Worm (Caenorhabditis elegans): ENCODE results near the gene gldi-2.

gldi-2 gene

DNA sequence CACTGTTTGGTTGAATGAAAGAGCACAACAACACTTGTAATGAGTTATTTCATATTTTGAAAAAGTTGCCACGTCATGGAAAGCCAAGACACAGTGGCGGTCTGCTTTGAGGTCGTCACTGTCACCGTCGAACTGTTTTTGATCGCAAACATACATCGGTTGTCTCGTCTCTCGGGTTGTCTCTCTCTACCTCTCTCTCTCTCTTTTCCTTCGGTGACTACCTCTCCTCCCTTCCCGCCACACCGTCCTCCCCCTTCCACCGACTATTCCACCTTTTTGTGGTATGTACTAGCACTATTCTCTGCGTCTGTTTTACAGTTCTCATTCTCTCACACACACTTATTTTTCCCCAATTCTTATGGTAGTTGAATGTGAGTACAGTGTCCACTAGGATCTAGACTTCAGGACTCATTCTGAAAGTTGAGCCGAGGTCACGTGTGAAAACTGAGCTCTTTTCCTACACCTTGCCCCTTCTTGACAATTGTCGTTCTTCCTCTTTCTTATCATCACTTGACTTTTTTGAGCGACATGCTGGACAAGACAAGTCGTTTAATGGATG, 50.6 kb downstream of the gldi-2 start (continued):
- TF ChIP-seq nhr-11 (tag; optimal IDR thresholded peaks at IDR 0.05) (no peak), unc-62 (GFP tag; optimal IDR thresholded peaks at IDR 0.05) (no peak), ztf-11 (tag; optimal IDR thresholded peaks at IDR 0.05) (no peak), snpc-4 (tag; optimal IDR thresholded peaks at IDR 0.05) (no peak), lin-11 (tag; optimal IDR thresholded peaks at IDR 0.05) (no peak), ZK546.5 (tag; optimal IDR thresholded peaks at IDR 0.05) (no peak), lin-13 (GFP tag; optimal IDR thresholded peaks at IDR 0.05) (no peak), ama-1 (optimal IDR thresholded peaks at IDR 0.05) (no peak), egl-27 (tag; optimal IDR thresholded peaks at IDR 0.05) (no peak), nhr-25 (tag; optimal IDR thresholded peaks at IDR 0.05) (peak; percentile 55), ceh-82 (tag; optimal IDR thresholded peaks at IDR 0.05) (no peak), crh-2 (tag; optimal IDR thresholded peaks at IDR 0.05) (peak; percentile 75), mab-5 (tag; optimal IDR thresholded peaks at IDR 0.05) (no peak), aly-2 (tag; optimal IDR thresholded peaks at IDR 0.05) (no peak), sem-4 (tag; optimal IDR thresholded peaks at IDR 0.05) (no peak), unc-39 (tag; optimal IDR thresholded peaks at IDR 0.05) (no peak), nhr-21 (tag; optimal IDR thresholded peaks at IDR 0.05) (no peak), alr-1 (tag; optimal IDR thresholded peaks at IDR 0.05) (no peak), lsy-2 (tag; optimal IDR thresholded peaks at IDR 0.05) (peak in 1 of 2 experiments; percentile 9), F13H6.1 (tag; optimal IDR thresholded peaks at IDR 0.05) (peak; percentile 62), nhr-10 (tag; optimal IDR thresholded peaks at IDR 0.05) (no peak), mbf-1 (tag; optimal IDR thresholded peaks at IDR 0.05) (no peak), elt-3 (tag; optimal IDR thresholded peaks at IDR 0.05) (no peak)

DNA sequence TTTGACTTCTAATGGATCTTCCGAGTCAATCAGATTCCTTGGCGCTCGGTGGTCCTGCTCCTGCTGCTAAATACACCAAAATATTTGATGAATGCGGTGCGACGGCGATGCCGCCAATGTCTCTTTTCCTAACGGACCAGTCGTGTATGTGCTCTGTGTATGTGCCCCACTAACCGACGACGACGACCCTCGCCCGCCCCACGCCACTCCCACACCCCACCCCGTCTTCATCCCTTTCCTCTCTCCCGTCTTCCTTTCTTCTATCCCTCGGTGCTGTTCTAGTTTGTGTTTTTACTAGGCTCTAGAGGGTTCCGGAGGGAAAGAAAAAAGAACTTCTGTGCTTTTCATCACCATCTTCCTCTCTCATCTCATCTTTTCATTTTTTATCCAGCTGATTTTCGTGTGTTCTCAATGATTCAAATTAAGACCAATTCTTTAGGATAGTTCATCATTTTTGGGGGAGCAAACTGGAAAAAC, 51.4 kb downstream of the gldi-2 start, which contains the start of gene egl-27:
Gene egl-27, plus strand, starts transcription at position 427 of the 477 bp plus-strand sequence.
- TF ChIP-seq Y55F3AM.14 (GFP tag; optimal IDR thresholded peaks at IDR 0.05) (no peak), nhr-237 (tag; optimal IDR thresholded peaks at IDR 0.05) (no peak), gmeb-1 (tag; optimal IDR thresholded peaks at IDR 0.05) (no peak), C34F6.9 (tag; optimal IDR thresholded peaks at IDR 0.05) (no peak), mab-5 (tag; optimal IDR thresholded peaks at IDR 0.05) (no peak), crh-2 (tag; optimal IDR thresholded peaks at IDR 0.05) (no peak), nhr-11 (tag; optimal IDR thresholded peaks at IDR 0.05) (no peak), sma-9 (GFP tag; optimal IDR thresholded peaks at IDR 0.05) (no peak), sma-9 (tag; optimal IDR thresholded peaks at IDR 0.05) (no peak), snpc-4 (tag; optimal IDR thresholded peaks at IDR 0.05) (no peak), skn-1 (tag; optimal IDR thresholded peaks at IDR 0.05) (no peak), nhr-10 (tag; optimal IDR thresholded peaks at IDR 0.05) (no peak), ceh-16 (tag; optimal IDR thresholded peaks at IDR 0.05) (no peak), elt-1 (tag; optimal IDR thresholded peaks at IDR 0.05) (no peak), lin-39 (tag; optimal IDR thresholded peaks at IDR 0.05) (no peak), alr-1 (tag; optimal IDR thresholded peaks at IDR 0.05) (no peak), sem-4 (tag; optimal IDR thresholded peaks at IDR 0.05) (no peak), lin-11 (tag; optimal IDR thresholded peaks at IDR 0.05) (no peak)

DNA sequence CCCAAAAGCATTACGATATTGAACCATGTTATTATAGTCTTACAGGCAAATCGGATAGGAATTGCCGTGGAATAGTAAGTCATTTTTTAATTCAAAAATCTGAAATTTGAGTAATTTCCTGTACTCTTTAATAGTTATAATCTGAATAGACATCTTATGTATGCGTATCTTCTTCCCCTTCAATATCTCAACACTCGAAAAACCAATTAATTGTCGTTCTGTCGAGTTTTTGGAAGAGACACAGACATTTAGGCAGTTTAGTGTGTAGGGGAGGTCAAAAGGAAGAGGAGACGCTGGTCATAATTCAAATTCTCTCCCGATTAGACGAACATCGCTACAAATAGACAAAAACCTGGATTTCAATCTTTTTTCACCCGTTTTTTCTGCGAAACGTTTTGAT, 52.3 kb downstream of the gldi-2 start:
- peak in 1 of 2 experiments; percentile 53 for TF ChIP-seq lsy-2 (tag; optimal IDR thresholded peaks at IDR 0.05)
- no peak for TF ChIP-seq F13H6.1 (tag; optimal IDR thresholded peaks at IDR 0.05)
- peak; percentile 56 for TF ChIP-seq lin-13 (GFP tag; optimal IDR thresholded peaks at IDR 0.05)
- TF ChIP-seq elt-3 (tag; optimal IDR thresholded peaks at IDR 0.05) = no peak
- no peak for TF ChIP-seq skn-1 (tag; optimal IDR thresholded peaks at IDR 0.05)
- no peak for TF ChIP-seq peb-1 (tag; optimal IDR thresholded peaks at IDR 0.05)
- peak; percentile 61 for TF ChIP-seq C34F6.9 (tag; optimal IDR thresholded peaks at IDR 0.05)
- TF ChIP-seq mdl-1 (tag; optimal IDR thresholded peaks at IDR 0.05) = no peak
- no peak for TF ChIP-seq ztf-4 (tag; optimal IDR thresholded peaks at IDR 0.05)
- TF ChIP-seq fos-1 (tag; optimal IDR thresholded peaks at IDR 0.05) = peak; percentile 76
- TF ChIP-seq nhr-21 (tag; optimal IDR thresholded peaks at IDR 0.05) = peak; percentile 23
- TF ChIP-seq crh-2 (tag; optimal IDR thresholded peaks at IDR 0.05) = peak; percentile 47
- TF ChIP-seq ztf-1 (GFP tag; conservative IDR thresholded peaks at IDR 0.05) = no peak
- TF ChIP-seq sem-4 (tag; optimal IDR thresholded peaks at IDR 0.05) = peak; percentile 88
- peak; percentile 20 for TF ChIP-seq blmp-1 (tag; optimal IDR thresholded peaks at IDR 0.05; ENCODE audit: insufficient read depth)
- peak; percentile 80 for TF ChIP-seq nhr-25 (tag; optimal IDR thresholded peaks at IDR 0.05)
- TF ChIP-seq sma-9 (GFP tag; optimal IDR thresholded peaks at IDR 0.05) = peak; percentile 87
- no peak for TF ChIP-seq sma-9 (tag; optimal IDR thresholded peaks at IDR 0.05)
- peak; percentile 87 for TF ChIP-seq mab-5 (tag; optimal IDR thresholded peaks at IDR 0.05)
- TF ChIP-seq nhr-129 (tag; optimal IDR thresholded peaks at IDR 0.05) = peak; percentile 55
- peak; percentile 96 for TF ChIP-seq egl-27 (tag; optimal IDR thresholded peaks at IDR 0.05)
- TF ChIP-seq ZK546.5 (tag; optimal IDR thresholded peaks at IDR 0.05) = no peak
- TF ChIP-seq unc-55 (GFP tag; optimal IDR thresholded peaks at IDR 0.05) = peak; percentile 46
- peak; percentile 31 for TF ChIP-seq unc-62 (GFP tag; optimal IDR thresholded peaks at IDR 0.05)
- peak; percentile 19 for TF ChIP-seq sma-3 (GFP tag; optimal IDR thresholded peaks at IDR 0.05)
- TF ChIP-seq lin-39 (tag; optimal IDR thresholded peaks at IDR 0.05) = no peak
- TF ChIP-seq snpc-4 (tag; optimal IDR thresholded peaks at IDR 0.05) = no peak
- TF ChIP-seq nhr-6 (tag; optimal IDR thresholded peaks at IDR 0.05) = peak; percentile 58
- no peak for TF ChIP-seq alr-1 (tag; optimal IDR thresholded peaks at IDR 0.05)
- no peak for TF ChIP-seq ama-1 (optimal IDR thresholded peaks at IDR 0.05)
- TF ChIP-seq ceh-16 (tag; optimal IDR thresholded peaks at IDR 0.05) = peak; percentile 93
